Fruit fly (Drosophila melanogaster) S2 (cell line): ENCODE measurements around the gene CG32669.

ENCODE experiments used
- CG8478 ChIP-seq: fragments of >200 bp; optimal IDR thresholded peaks from 2 replicates; lab custom pipeline; 2018
- CTCF ChIP-seq, 2 experiments: fragments of >200 bp; optimal IDR thresholded peaks; 2 replicates each; lab custom pipeline; 2018

Gene CG32669

dm6 chrX:10801033-10801432, 43.8 kb downstream of the CG32669 start:
- TF ChIP-seq CTCF (optimal IDR thresholded peaks at IDR 0.05; lab: Kevin White, UChicago) = no peak
- TF ChIP-seq CG8478 (lab: Kevin White, UChicago) = no peak
